Worm (Caenorhabditis elegans) whole organism, L1 larva: Measurements from ENCODE around the gene C05E4.7.

ENCODE experiments used
- C04F5.9 ChIP-seq: sonication (generic microtip); optimal IDR thresholded peaks from 2 replicates; lab custom pipeline; 2016; ENCODE audit warnings: missing genetic modification characterization, missing compliant biosample characterization
- C16A3.4 ChIP-seq: fragments of 150-350 bp; optimal IDR thresholded peaks from 2 replicates; lab custom pipeline; 2014; ENCODE audit warnings: missing biosample characterization, missing genetic modification characterization
- Y116A8C.19 ChIP-seq: sonication (generic microtip); optimal IDR thresholded peaks from 2 replicates; lab custom pipeline; 2016; ENCODE audit warnings: missing compliant biosample characterization, missing genetic modification characterization, borderline replicate concordance
- alr-1 ChIP-seq: fragments of 200-800 bp; sonication (Bioruptor generic); optimal IDR thresholded peaks from 2 replicates; lab custom pipeline; 2018; ENCODE audit warnings: borderline replicate concordance, mild to moderate bottlenecking, missing genetic modification characterization, missing compliant biosample characterization
- ceh-63 ChIP-seq: fragments of 200-800 bp; sonication (Bioruptor generic); optimal IDR thresholded peaks from 2 replicates; lab custom pipeline; 2018; ENCODE audit warnings: mild to moderate bottlenecking, missing genetic modification characterization, missing compliant biosample characterization
- ceh-8 ChIP-seq: fragments of 200-800 bp; sonication (Bioruptor generic); optimal IDR thresholded peaks from 2 replicates; lab custom pipeline; 2018; ENCODE audit warnings: mild to moderate bottlenecking, missing genetic modification characterization, moderate library complexity, missing compliant biosample characterization
- ceh-88 ChIP-seq: fragments of 200-800 bp; sonication (Bioruptor generic); IDR thresholded peaks from 2 replicates; pipeline ENCODE4 v1.3.6; 2022; ENCODE audit warnings: missing genetic modification characterization, missing compliant biosample characterization
- ceh-90 ChIP-seq: sonication (generic microtip); optimal IDR thresholded peaks from 2 replicates; lab custom pipeline; 2016; ENCODE audit warnings: missing genetic modification characterization, missing compliant biosample characterization
- dpl-1 ChIP-seq, 3 experiments: fragments of 150-350 bp in 2 of 3; sonication (generic microtip) in 1 of 3; optimal IDR thresholded peaks; 2 replicates each; lab custom pipeline; 2014 to 2017; ENCODE audit warnings: missing biosample characterization in 3 of 3, missing genetic modification characterization in 3 of 3, missing genetic modification reagents in 3 of 3
- dsc-1 ChIP-seq: sonication (generic microtip); optimal IDR thresholded peaks from 2 replicates; lab custom pipeline; 2016; ENCODE audit warnings: mild to moderate bottlenecking, missing genetic modification characterization, missing compliant biosample characterization
- efl-3 ChIP-seq: fragments of 200-800 bp; sonication (Bioruptor generic); optimal IDR thresholded peaks from 2 replicates; lab custom pipeline; 2018; ENCODE audit warnings: mild to moderate bottlenecking, missing genetic modification characterization, missing compliant biosample characterization
- egl-13 ChIP-seq: sonication (generic microtip); optimal IDR thresholded peaks from 2 replicates; lab custom pipeline; 2016; ENCODE audit warnings: missing genotype, missing genetic modification reagents, missing genetic modification characterization, missing compliant biosample characterization
- elt-2 ChIP-seq: sonication (generic microtip); optimal IDR thresholded peaks from 2 replicates; lab custom pipeline; 2016; ENCODE audit warnings: missing genetic modification characterization, mild to moderate bottlenecking, inconsistent platforms, missing compliant biosample characterization, missing genetic modification reagents
- elt-3 ChIP-seq, 6 experiments: fragments of 150-350 bp in 1 of 6; sonication (generic microtip); optimal IDR thresholded peaks; 2 replicates each; lab custom pipeline; 2017 to 2018; ENCODE audit warnings: missing biosample characterization in 6 of 6, missing genetic modification characterization in 6 of 6, inconsistent platforms in 1 of 6
- ets-5 ChIP-seq: fragments of 200-800 bp; sonication (Bioruptor generic); IDR thresholded peaks from 2 replicates; pipeline ENCODE4 v1.3.6; 2022; ENCODE audit warnings: missing genetic modification characterization, missing compliant biosample characterization
- fkh-10 ChIP-seq: sonication (generic microtip); optimal IDR thresholded peaks from 2 replicates; lab custom pipeline; 2017; ENCODE audit warnings: missing biosample characterization, missing genetic modification reagents, missing genetic modification characterization
- fos-1 ChIP-seq: fragments of 150-350 bp; optimal IDR thresholded peaks from 2 replicates; lab custom pipeline; 2014; ENCODE audit warnings: missing biosample characterization, missing genetic modification characterization
- hlh-17 ChIP-seq: fragments of 200-800 bp; sonication (Bioruptor generic); optimal IDR thresholded peaks from 2 replicates; lab custom pipeline; 2018; ENCODE audit warnings: missing genetic modification characterization, mild to moderate bottlenecking, missing compliant biosample characterization, moderate library complexity, borderline replicate concordance
- hpl-2 ChIP-seq: fragments of 150-350 bp; optimal IDR thresholded peaks from 2 replicates; lab custom pipeline; 2014; ENCODE audit warnings: missing biosample characterization, missing genetic modification reagents, missing genetic modification characterization
- irx-1 ChIP-seq: sonication (generic microtip); optimal IDR thresholded peaks from 2 replicates; lab custom pipeline; 2016; ENCODE audit warnings: missing genetic modification characterization, missing compliant biosample characterization
- isw-1 ChIP-seq: fragments of 200-800 bp; sonication (Bioruptor generic); IDR thresholded peaks from 2 replicates; pipeline ENCODE4 v1.3.6; 2022; ENCODE audit warnings: missing genetic modification characterization, missing compliant biosample characterization
- lin-14 ChIP-seq: fragments of 200-800 bp; sonication (Bioruptor generic); optimal IDR thresholded peaks from 2 replicates; lab custom pipeline; 2018; ENCODE audit warnings: mild to moderate bottlenecking, missing genetic modification characterization, moderate library complexity, missing compliant biosample characterization
- lir-3 ChIP-seq: sonication (generic microtip); optimal IDR thresholded peaks from 2 replicates; lab custom pipeline; 2016; ENCODE audit warnings: mild to moderate bottlenecking, missing genetic modification characterization, moderate library complexity, missing compliant biosample characterization; ENCODE audit not compliant: poor library complexity
- lsy-2 ChIP-seq, 2 experiments: fragments of 150-350 bp; optimal IDR thresholded peaks; 2 replicates each; lab custom pipeline; 2014; ENCODE audit warnings: missing biosample characterization in 2 of 2, missing genetic modification characterization in 2 of 2
- mab-9 ChIP-seq: fragments of 200-800 bp; sonication (Bioruptor generic); IDR thresholded peaks from 2 replicates; pipeline ENCODE4 v1.3.6; 2022; ENCODE audit warnings: missing genetic modification reagents, missing genetic modification characterization, missing compliant biosample characterization
- mdl-1 ChIP-seq, 2 experiments: fragments of 150-350 bp; optimal IDR thresholded peaks; 2 replicates each; lab custom pipeline; 2014 to 2017; ENCODE audit warnings: missing biosample characterization in 2 of 2, missing genetic modification characterization in 2 of 2, inconsistent platforms in 1 of 2
- nhr-12 ChIP-seq: sonication (generic microtip); optimal IDR thresholded peaks from 2 replicates; lab custom pipeline; 2017; ENCODE audit warnings: missing biosample characterization, missing genetic modification characterization
- nhr-19 ChIP-seq: fragments of 200-800 bp; sonication (Bioruptor generic); conservative IDR thresholded peaks from 2 replicates; pipeline ENCODE4 v1.3.6; 2022; ENCODE audit warnings: missing genetic modification characterization, missing compliant biosample characterization
- nhr-20 ChIP-seq: sonication (generic microtip); optimal IDR thresholded peaks from 2 replicates; lab custom pipeline; 2016; ENCODE audit warnings: mild to moderate bottlenecking, missing genetic modification characterization, missing compliant biosample characterization
- nhr-237 ChIP-seq: fragments of 150-350 bp; optimal IDR thresholded peaks from 2 replicates; lab custom pipeline; 2014; ENCODE audit warnings: missing biosample characterization, missing genetic modification characterization
- nhr-84 ChIP-seq: sonication (generic microtip); optimal IDR thresholded peaks from 2 replicates; lab custom pipeline; 2017; ENCODE audit warnings: missing biosample characterization, missing genetic modification characterization
- nhr-85 ChIP-seq: sonication (generic microtip); peaks from one replicate; lab custom pipeline; 2016; ENCODE audit warnings: missing genetic modification characterization, inconsistent platforms, missing compliant biosample characterization
- pag-3 ChIP-seq: sonication (generic microtip); optimal IDR thresholded peaks from 2 replicates; lab custom pipeline; 2017; ENCODE audit warnings: missing genetic modification characterization, mild to moderate bottlenecking, missing compliant biosample characterization, antibody characterized with exemption, borderline replicate concordance; ENCODE audit not compliant: insufficient read depth
- pax-3 ChIP-seq: fragments of 200-800 bp; sonication (Bioruptor generic); optimal IDR thresholded peaks from 2 replicates; lab custom pipeline; 2018; ENCODE audit warnings: mild to moderate bottlenecking, missing genetic modification characterization, moderate library complexity, missing compliant biosample characterization
- pqm-1 ChIP-seq: sonication (generic microtip); optimal IDR thresholded peaks from 3 replicates; lab custom pipeline; 2017; ENCODE audit warnings: missing biosample characterization, missing genetic modification characterization
- rnt-1 ChIP-seq: sonication (generic microtip); optimal IDR thresholded peaks from 2 replicates; lab custom pipeline; 2016; ENCODE audit warnings: mild to moderate bottlenecking, missing genetic modification characterization, moderate library complexity, missing compliant biosample characterization
- snpc-4 ChIP-seq: fragments of 150-350 bp; optimal IDR thresholded peaks from 2 replicates; lab custom pipeline; 2014; ENCODE audit warnings: missing biosample characterization, missing genetic modification characterization
- snu-23 ChIP-seq: sonication (generic microtip); optimal IDR thresholded peaks from 2 replicates; lab custom pipeline; 2016; ENCODE audit warnings: missing genetic modification characterization, missing compliant biosample characterization
- sox-4 ChIP-seq: sonication (generic microtip); optimal IDR thresholded peaks from 2 replicates; lab custom pipeline; 2016; ENCODE audit warnings: missing genetic modification characterization, missing compliant biosample characterization
- sptf-1 ChIP-seq: fragments of 150-350 bp; optimal IDR thresholded peaks from 2 replicates; lab custom pipeline; 2014; ENCODE audit warnings: missing biosample characterization, missing genetic modification characterization
- sup-37 ChIP-seq: fragments of 200-800 bp; sonication (Bioruptor generic); optimal IDR thresholded peaks from 2 replicates; lab custom pipeline; 2018; ENCODE audit warnings: mild to moderate bottlenecking, missing genetic modification characterization, missing compliant biosample characterization
- swsn-7 ChIP-seq: sonication (generic microtip); optimal IDR thresholded peaks from 2 replicates; lab custom pipeline; 2016; ENCODE audit warnings: missing genetic modification characterization, missing compliant biosample characterization
- unc-130 ChIP-seq: fragments of 150-350 bp; optimal IDR thresholded peaks from 2 replicates; lab custom pipeline; 2017; ENCODE audit warnings: missing biosample characterization, missing genetic modification characterization, inconsistent platforms
- unc-98 ChIP-seq: fragments of 200-800 bp; sonication (Bioruptor generic); IDR thresholded peaks from 2 replicates; pipeline ENCODE4 v1.3.6; 2022; ENCODE audit warnings: missing genetic modification characterization, missing compliant biosample characterization
- zip-4 ChIP-seq: fragments of 200-800 bp; sonication (Bioruptor generic); optimal IDR thresholded peaks from 2 replicates; lab custom pipeline; 2018; ENCODE audit warnings: mild to moderate bottlenecking, missing genetic modification characterization, moderate library complexity, missing compliant biosample characterization
- ztf-11 ChIP-seq, 2 experiments: sonication (generic microtip); optimal IDR thresholded peaks; 2 replicates each; lab custom pipeline; 2016 to 2017; ENCODE audit warnings: missing genetic modification characterization in 2 of 2, missing biosample characterization in 1 of 2, missing compliant biosample characterization in 1 of 2
- ztf-4 ChIP-seq: fragments of 150-350 bp; optimal IDR thresholded peaks from 2 replicates; lab custom pipeline; 2014; ENCODE audit warnings: missing biosample characterization, missing genetic modification characterization

C05E4.7 gene

ce11 chrV:777285-777684 is 35.4 kb downstream of the C05E4.7 start, which contains the start of gene R09E12.9 (continued):
- TF ChIP-seq rnt-1 (no peak), nhr-12 (no peak), C16A3.4 (tag; lab: Kevin White, UChicago) (no peak), sup-37 (GFP tag; lab: Kevin White, UChicago) (no peak), pax-3 (tag; lab: Kevin White, UChicago) (no peak), pqm-1 (tag; lab: Kevin White, UChicago) (no peak), sox-4 (tag; lab: Kevin White, UChicago) (no peak), ceh-63 (no peak), nhr-84 (tag; lab: Kevin White, UChicago) (no peak), irx-1 (tag; lab: Kevin White, UChicago) (no peak), snu-23 (GFP tag; lab: Kevin White, UChicago) (peak; percentile 63), mdl-1 (tag; optimal IDR thresholded peaks at IDR 0.05; lab: Kevin White, UChicago) (no peak), Y116A8C.19 (tag; lab: Kevin White, UChicago) (no peak), lsy-2 (tag; optimal IDR thresholded peaks at IDR 0.05; lab: Kevin White, UChicago) (no peak), zip-4 (GFP tag; lab: Kevin White, UChicago) (no peak), fkh-10 (no peak), ceh-88 (GFP tag; lab: Robert Waterston, UW) (no peak), sptf-1 (tag; lab: Kevin White, UChicago) (no peak), dpl-1 (GFP tag; optimal IDR thresholded peaks at IDR 0.05; lab: Kevin White, UChicago) (peak in 2 of 3 experiments; percentile 24 to 26), ztf-4 (tag; lab: Kevin White, UChicago) (no peak), swsn-7 (tag; lab: Kevin White, UChicago) (peak; percentile 10), alr-1 (tag; lab: Kevin White, UChicago) (no peak), unc-130 (no peak), fos-1 (tag; lab: Kevin White, UChicago) (no peak), ceh-8 (GFP tag; lab: Kevin White, UChicago) (no peak), nhr-19 (GFP tag; lab: Robert Waterston, UW) (peak; percentile 40), dsc-1 (tag; lab: Kevin White, UChicago) (no peak), nhr-85 (tag; lab: Kevin White, UChicago) (peak; percentile 55), nhr-237 (tag; lab: Kevin White, UChicago) (peak; percentile 42), ztf-11 (tag; optimal IDR thresholded peaks at IDR 0.05; lab: Kevin White, UChicago) (no peak), elt-3 (tag; optimal IDR thresholded peaks at IDR 0.05; lab: Kevin White, UChicago) (peak in 1 of 6 experiments; percentile 27), lir-3 (tag; lab: Kevin White, UChicago) (no peak), elt-2 (tag; lab: Kevin White, UChicago) (no peak), pag-3 (tag; lab: Kevin White, UChicago) (no peak), hpl-2 (GFP tag; lab: Kevin White, UChicago) (no peak), snpc-4 (tag; lab: Kevin White, UChicago) (no peak), C04F5.9 (tag; lab: Kevin White, UChicago) (no peak), lin-14 (GFP tag; lab: Kevin White, UChicago) (no peak), ets-5 (GFP tag; lab: Robert Waterston, UW) (no peak), egl-13 (tag; lab: Kevin White, UChicago) (no peak), unc-98 (no peak), isw-1 (no peak), mab-9 (GFP tag; lab: Robert Waterston, UW) (no peak), efl-3 (GFP tag; lab: Kevin White, UChicago) (no peak), nhr-20 (tag; lab: Kevin White, UChicago) (peak; percentile 69), hlh-17 (GFP tag; lab: Kevin White, UChicago) (no peak), ceh-90 (tag; lab: Kevin White, UChicago) (no peak)
